Worm (Caenorhabditis elegans) whole organism, L1 larva: ENCODE results near the gene flap-1.

Source experiments
- C04F5.9 ChIP-seq: sonication (generic microtip); optimal IDR thresholded peaks from 2 replicates; lab custom pipeline; 2016; ENCODE audit warnings: missing genetic modification characterization, missing compliant biosample characterization
- C16A3.4 ChIP-seq: fragments of 150-350 bp; optimal IDR thresholded peaks from 2 replicates; lab custom pipeline; 2014; ENCODE audit warnings: missing biosample characterization, missing genetic modification characterization
- C34B4.2 ChIP-seq: sonication (generic microtip); optimal IDR thresholded peaks from 2 replicates; lab custom pipeline; 2017; ENCODE audit warnings: mild to moderate bottlenecking, missing genetic modification characterization, missing compliant biosample characterization
- F16B12.6 ChIP-seq: fragments of 150-350 bp; optimal IDR thresholded peaks from 2 replicates; lab custom pipeline; 2014; ENCODE audit warnings: missing biosample characterization, missing genetic modification characterization
- Y116A8C.19 ChIP-seq: sonication (generic microtip); optimal IDR thresholded peaks from 2 replicates; lab custom pipeline; 2016; ENCODE audit warnings: missing compliant biosample characterization, missing genetic modification characterization, borderline replicate concordance
- ama-1 ChIP-seq: fragments of 150-350 bp; optimal IDR thresholded peaks from 2 replicates; lab custom pipeline; 2014
- blmp-1 ChIP-seq: fragments of 150-350 bp; optimal IDR thresholded peaks from 2 replicates; lab custom pipeline; 2014; ENCODE audit warnings: missing biosample characterization, missing genetic modification characterization
- ceh-82 ChIP-seq, 3 experiments: fragments of 150-350 bp in 1 of 3; sonication (generic microtip) in 2 of 3; optimal IDR thresholded peaks; 2 replicates each; lab custom pipeline; 2014 to 2017; ENCODE audit warnings: missing biosample characterization in 3 of 3, missing genetic modification characterization in 3 of 3
- ceh-90 ChIP-seq: sonication (generic microtip); optimal IDR thresholded peaks from 2 replicates; lab custom pipeline; 2016; ENCODE audit warnings: missing genetic modification characterization, missing compliant biosample characterization
- dpl-1 ChIP-seq, 3 experiments: fragments of 150-350 bp in 2 of 3; sonication (generic microtip) in 1 of 3; optimal IDR thresholded peaks; 2 replicates each; lab custom pipeline; 2014 to 2017; ENCODE audit warnings: missing biosample characterization in 3 of 3, missing genetic modification characterization in 3 of 3, missing genetic modification reagents in 3 of 3
- efl-1 ChIP-seq, 4 experiments: fragments of 150-350 bp; optimal IDR thresholded peaks in 3 of 4; peaks in 1 of 4; 1 replicate in 1 of 4; 2 replicates in 3 of 4; lab custom pipeline; 2014; ENCODE audit warnings: missing biosample characterization in 2 of 4, missing genetic modification characterization in 2 of 4, missing genetic modification reagents in 2 of 4
- egl-13 ChIP-seq: sonication (generic microtip); optimal IDR thresholded peaks from 2 replicates; lab custom pipeline; 2016; ENCODE audit warnings: missing genotype, missing genetic modification reagents, missing genetic modification characterization, missing compliant biosample characterization
- elt-2 ChIP-seq: sonication (generic microtip); optimal IDR thresholded peaks from 2 replicates; lab custom pipeline; 2016; ENCODE audit warnings: missing genetic modification characterization, mild to moderate bottlenecking, inconsistent platforms, missing compliant biosample characterization, missing genetic modification reagents
- elt-3 ChIP-seq, 6 experiments: fragments of 150-350 bp in 1 of 6; sonication (generic microtip); optimal IDR thresholded peaks; 2 replicates each; lab custom pipeline; 2017 to 2018; ENCODE audit warnings: missing biosample characterization in 6 of 6, missing genetic modification characterization in 6 of 6, inconsistent platforms in 1 of 6
- fkh-10 ChIP-seq: sonication (generic microtip); optimal IDR thresholded peaks from 2 replicates; lab custom pipeline; 2017; ENCODE audit warnings: missing biosample characterization, missing genetic modification reagents, missing genetic modification characterization
- fkh-4 ChIP-seq: sonication (generic microtip); optimal IDR thresholded peaks from 2 replicates; lab custom pipeline; 2016; ENCODE audit warnings: missing compliant biosample characterization, missing genetic modification characterization, borderline replicate concordance
- grh-1 ChIP-seq: fragments of 200-800 bp; sonication (Bioruptor generic); IDR thresholded peaks from 2 replicates; pipeline ENCODE4 v1.3.6; 2022; ENCODE audit warnings: missing genetic modification reagents, missing genetic modification characterization, missing compliant biosample characterization
- hlh-17 ChIP-seq: fragments of 200-800 bp; sonication (Bioruptor generic); optimal IDR thresholded peaks from 2 replicates; lab custom pipeline; 2018; ENCODE audit warnings: missing genetic modification characterization, mild to moderate bottlenecking, missing compliant biosample characterization, moderate library complexity, borderline replicate concordance
- irx-1 ChIP-seq: sonication (generic microtip); optimal IDR thresholded peaks from 2 replicates; lab custom pipeline; 2016; ENCODE audit warnings: missing genetic modification characterization, missing compliant biosample characterization
- lin-14 ChIP-seq: fragments of 200-800 bp; sonication (Bioruptor generic); optimal IDR thresholded peaks from 2 replicates; lab custom pipeline; 2018; ENCODE audit warnings: mild to moderate bottlenecking, missing genetic modification characterization, moderate library complexity, missing compliant biosample characterization
- lin-35 ChIP-seq, 2 experiments: fragments of 150-350 bp; optimal IDR thresholded peaks; 2 replicates each; lab custom pipeline; 2014; ENCODE audit warnings: missing biosample characterization in 2 of 2, missing genetic modification characterization in 2 of 2, missing genetic modification reagents in 2 of 2
- lsy-2 ChIP-seq, 2 experiments: fragments of 150-350 bp; optimal IDR thresholded peaks; 2 replicates each; lab custom pipeline; 2014; ENCODE audit warnings: missing biosample characterization in 2 of 2, missing genetic modification characterization in 2 of 2
- mdl-1 ChIP-seq, 2 experiments: fragments of 150-350 bp; optimal IDR thresholded peaks; 2 replicates each; lab custom pipeline; 2014 to 2017; ENCODE audit warnings: missing biosample characterization in 2 of 2, missing genetic modification characterization in 2 of 2, inconsistent platforms in 1 of 2
- mep-1 ChIP-seq: fragments of 150-350 bp; optimal IDR thresholded peaks from 2 replicates; lab custom pipeline; 2014; ENCODE audit warnings: missing biosample characterization, missing genetic modification characterization
- nhr-11 ChIP-seq: fragments of 150-350 bp; optimal IDR thresholded peaks from 2 replicates; lab custom pipeline; 2014; ENCODE audit warnings: missing biosample characterization, missing genetic modification characterization
- nhr-12 ChIP-seq: sonication (generic microtip); optimal IDR thresholded peaks from 2 replicates; lab custom pipeline; 2017; ENCODE audit warnings: missing biosample characterization, missing genetic modification characterization
- nhr-20 ChIP-seq: sonication (generic microtip); optimal IDR thresholded peaks from 2 replicates; lab custom pipeline; 2016; ENCODE audit warnings: mild to moderate bottlenecking, missing genetic modification characterization, missing compliant biosample characterization
- nhr-237 ChIP-seq: fragments of 150-350 bp; optimal IDR thresholded peaks from 2 replicates; lab custom pipeline; 2014; ENCODE audit warnings: missing biosample characterization, missing genetic modification characterization
- nhr-71 ChIP-seq: sonication (generic microtip); optimal IDR thresholded peaks from 2 replicates; lab custom pipeline; 2016; ENCODE audit warnings: mild to moderate bottlenecking, missing genetic modification characterization, moderate library complexity, missing compliant biosample characterization
- nhr-76 ChIP-seq: sonication (generic microtip); optimal IDR thresholded peaks from 2 replicates; lab custom pipeline; 2017; ENCODE audit warnings: missing biosample characterization, missing genetic modification characterization
- nhr-85 ChIP-seq: sonication (generic microtip); peaks from one replicate; lab custom pipeline; 2016; ENCODE audit warnings: missing genetic modification characterization, inconsistent platforms, missing compliant biosample characterization
- nhr-90 ChIP-seq: sonication (generic microtip); optimal IDR thresholded peaks from 2 replicates; lab custom pipeline; 2016; ENCODE audit warnings: mild to moderate bottlenecking, missing genetic modification characterization, missing compliant biosample characterization; ENCODE audit not compliant: poor library complexity
- pag-3 ChIP-seq: sonication (generic microtip); optimal IDR thresholded peaks from 2 replicates; lab custom pipeline; 2017; ENCODE audit warnings: missing genetic modification characterization, mild to moderate bottlenecking, missing compliant biosample characterization, antibody characterized with exemption, borderline replicate concordance; ENCODE audit not compliant: insufficient read depth
- pqm-1 ChIP-seq: sonication (generic microtip); optimal IDR thresholded peaks from 3 replicates; lab custom pipeline; 2017; ENCODE audit warnings: missing biosample characterization, missing genetic modification characterization
- rnt-1 ChIP-seq: sonication (generic microtip); optimal IDR thresholded peaks from 2 replicates; lab custom pipeline; 2016; ENCODE audit warnings: mild to moderate bottlenecking, missing genetic modification characterization, moderate library complexity, missing compliant biosample characterization
- snu-23 ChIP-seq: sonication (generic microtip); optimal IDR thresholded peaks from 2 replicates; lab custom pipeline; 2016; ENCODE audit warnings: missing genetic modification characterization, missing compliant biosample characterization
- tbx-2 ChIP-seq: sonication (generic microtip); optimal IDR thresholded peaks from 2 replicates; lab custom pipeline; 2016; ENCODE audit warnings: missing genetic modification characterization, missing compliant biosample characterization
- tlp-1 ChIP-seq: fragments of 150-350 bp; optimal IDR thresholded peaks from 2 replicates; lab custom pipeline; 2014; ENCODE audit warnings: missing biosample characterization, missing genetic modification characterization
- unc-62 ChIP-seq: fragments of 150-350 bp; optimal IDR thresholded peaks from 2 replicates; lab custom pipeline; 2014; ENCODE audit warnings: missing biosample characterization, missing genetic modification reagents, missing genetic modification characterization
- unc-86 ChIP-seq: sonication (generic microtip); optimal IDR thresholded peaks from 2 replicates; lab custom pipeline; 2016; ENCODE audit warnings: missing genetic modification characterization, missing compliant biosample characterization
- unc-98 ChIP-seq: fragments of 200-800 bp; sonication (Bioruptor generic); IDR thresholded peaks from 2 replicates; pipeline ENCODE4 v1.3.6; 2022; ENCODE audit warnings: missing genetic modification characterization, missing compliant biosample characterization
- vab-15 ChIP-seq: sonication (generic microtip); optimal IDR thresholded peaks from 2 replicates; lab custom pipeline; 2017; ENCODE audit warnings: missing genotype, mild to moderate bottlenecking, missing genetic modification characterization, missing compliant biosample characterization
- xbp-1 ChIP-seq: sonication (generic microtip); optimal IDR thresholded peaks from 2 replicates; lab custom pipeline; 2016; ENCODE audit warnings: missing genetic modification characterization, missing compliant biosample characterization
- zag-1 ChIP-seq: fragments of 150-350 bp; optimal IDR thresholded peaks from 2 replicates; lab custom pipeline; 2014; ENCODE audit warnings: missing biosample characterization, missing genetic modification characterization
- zip-4 ChIP-seq: fragments of 200-800 bp; sonication (Bioruptor generic); optimal IDR thresholded peaks from 2 replicates; lab custom pipeline; 2018; ENCODE audit warnings: mild to moderate bottlenecking, missing genetic modification characterization, moderate library complexity, missing compliant biosample characterization
- ztf-11 ChIP-seq, 2 experiments: sonication (generic microtip); optimal IDR thresholded peaks; 2 replicates each; lab custom pipeline; 2016 to 2017; ENCODE audit warnings: missing genetic modification characterization in 2 of 2, missing biosample characterization in 1 of 2, missing compliant biosample characterization in 1 of 2
- ztf-4 ChIP-seq: fragments of 150-350 bp; optimal IDR thresholded peaks from 2 replicates; lab custom pipeline; 2014; ENCODE audit warnings: missing biosample characterization, missing genetic modification characterization

The flap-1 gene

DNA sequence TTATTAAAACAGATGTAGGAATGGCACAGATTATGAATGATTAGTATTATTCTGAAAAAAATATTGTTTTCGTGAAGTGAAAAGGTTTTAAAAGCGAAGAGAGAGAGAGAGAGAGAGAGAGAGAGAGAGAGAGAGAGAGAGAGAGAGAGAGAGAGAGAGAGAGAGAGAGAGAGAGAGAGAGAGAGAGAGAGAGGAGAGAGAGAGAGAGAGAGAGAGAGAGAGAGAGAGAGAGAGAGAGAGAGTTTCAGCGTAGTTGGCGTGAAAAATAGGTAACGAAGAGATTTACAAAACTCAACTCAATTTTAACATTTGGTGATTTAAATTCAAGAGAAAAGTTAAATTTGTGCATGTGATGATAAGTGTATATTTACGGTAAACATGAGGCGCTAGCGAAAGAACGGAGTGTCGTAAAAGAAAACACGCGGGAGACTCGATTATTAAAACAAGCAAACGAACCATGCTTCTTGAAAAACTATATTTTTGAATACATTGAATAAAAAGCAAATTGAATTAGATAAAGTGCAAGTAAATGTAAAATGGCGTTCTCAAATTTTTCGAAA is 39.5 kb upstream of the flap-1 start, which contains the start of gene panl-2 (continued):
- TF ChIP-seq rnt-1 (tag; lab: Kevin White, UChicago) (peak; percentile 34), ztf-4 (tag; lab: Kevin White, UChicago) (no peak), C04F5.9 (tag; lab: Kevin White, UChicago) (peak; percentile 42), F16B12.6 (tag; lab: Kevin White, UChicago) (peak; percentile 24), lsy-2 (tag; optimal IDR thresholded peaks at IDR 0.05; lab: Kevin White, UChicago) (peak; percentile 82 to 94), nhr-90 (tag; lab: Kevin White, UChicago) (no peak)

DNA sequence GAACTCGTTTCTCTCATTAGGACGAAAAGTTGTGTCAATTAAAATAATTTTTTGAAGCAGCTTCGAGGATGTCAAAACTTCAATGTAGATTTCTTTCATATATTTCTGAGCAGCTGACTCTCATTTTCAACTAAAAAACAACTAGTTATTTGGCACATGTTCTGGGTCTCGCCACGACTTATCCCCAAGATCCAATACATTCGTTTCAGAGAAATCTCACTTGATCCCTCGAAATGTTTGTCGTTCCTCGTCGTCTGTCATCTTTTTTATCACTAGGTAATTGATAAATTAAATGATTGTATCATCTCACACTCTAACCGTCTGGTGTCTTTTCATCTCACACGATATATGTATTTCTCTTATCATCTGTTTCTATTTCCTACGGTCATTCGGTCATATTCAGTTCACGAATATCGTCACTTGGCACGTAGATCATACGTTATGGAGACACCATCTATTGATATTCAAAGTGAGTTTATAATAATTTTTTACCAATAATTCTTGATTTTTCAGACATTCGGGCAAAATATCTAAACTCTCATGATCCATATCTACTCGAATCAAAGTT is 33.4 kb upstream of the flap-1 start, which contains the start of the genes rpn-6.1 and F57B9.1:
rpn-6.1 (minus strand) TSS at position 65 of the 568 bp plus-strand sequence.
F57B9.1 (plus strand) TSS at position 154 of the 568 bp plus-strand sequence.
- TF ChIP-seq efl-1 (optimal IDR thresholded peaks at IDR 0.05; lab: Kevin White, UChicago) (peak in 1 of 2 experiments; percentile 4), efl-1 (GFP tag; optimal IDR thresholded peaks at IDR 0.05 in 1 of 2; lab: Kevin White, UChicago) (peak in 1 of 2 experiments; percentile 68), pqm-1 (tag; lab: Kevin White, UChicago) (no peak), tlp-1 (tag; lab: Kevin White, UChicago) (no peak), grh-1 (GFP tag; lab: Robert Waterston, UW) (no peak), nhr-71 (tag; lab: Kevin White, UChicago) (peak; percentile 12), snu-23 (GFP tag; lab: Kevin White, UChicago) (peak; percentile 36), mep-1 (tag; lab: Kevin White, UChicago) (peak; percentile 15), nhr-20 (peak; percentile 29), vab-15 (tag; lab: Kevin White, UChicago) (no peak), ceh-82 (tag; optimal IDR thresholded peaks at IDR 0.05; lab: Kevin White, UChicago) (no peak), F16B12.6 (tag; lab: Kevin White, UChicago) (no peak), fkh-10 (GFP tag; lab: Kevin White, UChicago) (no peak), ama-1 (lab: Kevin White, UChicago) (no peak), zip-4 (GFP tag; lab: Kevin White, UChicago) (no peak), tbx-2 (tag; lab: Kevin White, UChicago) (no peak), nhr-90 (tag; lab: Kevin White, UChicago) (peak; percentile 6), nhr-11 (tag; lab: Kevin White, UChicago) (no peak), nhr-12 (no peak), unc-62 (GFP tag; lab: Kevin White, UChicago) (no peak), blmp-1 (tag; lab: Kevin White, UChicago) (peak; percentile 38), nhr-237 (tag; lab: Kevin White, UChicago) (no peak), lin-14 (GFP tag; lab: Kevin White, UChicago) (peak; percentile 40), xbp-1 (tag; lab: Kevin White, UChicago) (no peak), lsy-2 (tag; optimal IDR thresholded peaks at IDR 0.05; lab: Kevin White, UChicago) (peak in 1 of 2 experiments; percentile 64), C34B4.2 (no peak), Y116A8C.19 (tag; lab: Kevin White, UChicago) (no peak), pag-3 (tag; lab: Kevin White, UChicago) (peak; percentile 63), hlh-17 (GFP tag; lab: Kevin White, UChicago) (no peak), irx-1 (tag; lab: Kevin White, UChicago) (no peak), egl-13 (tag; lab: Kevin White, UChicago) (no peak), elt-2 (tag; lab: Kevin White, UChicago) (no peak), zag-1 (tag; lab: Kevin White, UChicago) (no peak), ceh-90 (tag; lab: Kevin White, UChicago) (no peak), mdl-1 (tag; optimal IDR thresholded peaks at IDR 0.05; lab: Kevin White, UChicago) (no peak), unc-98 (GFP tag; lab: Robert Waterston, UW) (no peak), ztf-11 (tag; optimal IDR thresholded peaks at IDR 0.05; lab: Kevin White, UChicago) (no peak), fkh-4 (tag; lab: Kevin White, UChicago) (no peak), C16A3.4 (no peak), unc-86 (no peak), nhr-76 (no peak), lin-35 (GFP tag; optimal IDR thresholded peaks at IDR 0.05; lab: Kevin White, UChicago) (peak in 1 of 2 experiments; percentile 53), nhr-85 (tag; lab: Kevin White, UChicago) (peak; percentile 49), elt-3 (tag; optimal IDR thresholded peaks at IDR 0.05; lab: Kevin White, UChicago) (peak in 2 of 6 experiments; percentile 66 to 73), dpl-1 (GFP tag; optimal IDR thresholded peaks at IDR 0.05; lab: Kevin White, UChicago) (peak in 1 of 3 experiments; percentile 11)
